Worm (Caenorhabditis elegans): Measurements from ENCODE around the gene irld-57.
"Not testable (repeated sequence)": the region's sequence is repeated elsewhere in the genome, so short reads cannot be mapped to it uniquely, and the experiment has no call there.

irld-57 gene

ce11 chrV:15766122-15766594 lies 39.6 kb upstream of the irld-57 start, which contains the start of the genes haf-3 and F57A10.2 (continued):
- peak; percentile 49 for TF ChIP-seq skn-1 (tag; optimal IDR thresholded peaks at IDR 0.05)
- peak; percentile 17 for TF ChIP-seq ztf-4 (tag; optimal IDR thresholded peaks at IDR 0.05)
- TF ChIP-seq nhr-11 (tag; optimal IDR thresholded peaks at IDR 0.05), result peak; percentile 57
- TF ChIP-seq elt-3 (tag; optimal IDR thresholded peaks at IDR 0.05), result no peak
- no peak for TF ChIP-seq sea-2 (GFP tag; optimal IDR thresholded peaks at IDR 0.05)
- peak; percentile 30 for TF ChIP-seq aly-2 (tag; optimal IDR thresholded peaks at IDR 0.05)
- TF ChIP-seq egl-27 (tag; optimal IDR thresholded peaks at IDR 0.05), result peak; percentile 33
- TF ChIP-seq mml-1 (tag; optimal IDR thresholded peaks at IDR 0.05), result no peak
- peak; percentile 33 for TF ChIP-seq ZK546.5 (tag; optimal IDR thresholded peaks at IDR 0.05)
- peak; percentile 51 for TF ChIP-seq zag-1 (tag; optimal IDR thresholded peaks at IDR 0.05)
- no peak for TF ChIP-seq eor-1 (tag; optimal IDR thresholded peaks at IDR 0.05)
- TF ChIP-seq ceh-28 (tag; optimal IDR thresholded peaks at IDR 0.05), result peak; percentile 78
- TF ChIP-seq daf-12 (tag; optimal IDR thresholded peaks at IDR 0.05), result peak; percentile 32
- TF ChIP-seq nhr-28 (tag; optimal IDR thresholded peaks at IDR 0.05), result no peak

- TF ChIP-seq ceh-9 (tag; optimal IDR thresholded peaks at IDR 0.05), result no peak
- TF ChIP-seq nhr-76 (tag; optimal IDR thresholded peaks at IDR 0.05), result no peak
- TF ChIP-seq hmg-11 (tag; optimal IDR thresholded peaks at IDR 0.05), result no peak
These were observed 31.9 kb upstream of the irld-57 start, which contains the start of gene str-9 for ce11 chrV:15758449-15758848. Gene str-9, plus strand, starts transcription at chrV:15758749.

ce11 chrV:15757645-15758044 lies 31.1 kb upstream of the irld-57 start:
- no peak for TF ChIP-seq zag-1 (tag; optimal IDR thresholded peaks at IDR 0.05)
- TF ChIP-seq ama-1 (optimal IDR thresholded peaks at IDR 0.05), result no peak
- no peak for TF ChIP-seq skn-1 (tag; optimal IDR thresholded peaks at IDR 0.05)
- no peak for TF ChIP-seq pqm-1 (tag; optimal IDR thresholded peaks at IDR 0.05)
- TF ChIP-seq tbx-2 (tag; optimal IDR thresholded peaks at IDR 0.05), result no peak
- no peak for TF ChIP-seq snpc-4 (tag; optimal IDR thresholded peaks at IDR 0.05)
- TF ChIP-seq egl-5 (tag; optimal IDR thresholded peaks at IDR 0.05), result no peak
- TF ChIP-seq lin-39 (tag; optimal IDR thresholded peaks at IDR 0.05), result no peak
- TF ChIP-seq aly-2 (tag; optimal IDR thresholded peaks at IDR 0.05), result no peak
- TF ChIP-seq jun-1 (tag; optimal IDR thresholded peaks at IDR 0.05), result no peak
- TF ChIP-seq elt-1 (tag; optimal IDR thresholded peaks at IDR 0.05), result no peak
- no peak for TF ChIP-seq hmg-11 (tag; optimal IDR thresholded peaks at IDR 0.05)
- TF ChIP-seq ztf-4 (tag; optimal IDR thresholded peaks at IDR 0.05), result no peak
- TF ChIP-seq egl-27 (tag; optimal IDR thresholded peaks at IDR 0.05), result no peak
- TF ChIP-seq nhr-237 (tag; optimal IDR thresholded peaks at IDR 0.05), result no peak

- not testable (repeated sequence) for TF ChIP-seq fos-1, elt-1, R02D3.7 (tag; optimal IDR thresholded peaks at IDR 0.05)
These were observed 28.2 kb upstream of the irld-57 start, which contains the start of gene str-8 for ce11 chrV:15754731-15755130. Gene str-8, plus strand, starts transcription at chrV:15755031.

- TF ChIP-seq lin-39, nhr-12, tbx-2 (tag; optimal IDR thresholded peaks at IDR 0.05): not testable (repeated sequence)
These were observed 26.4 kb upstream of the irld-57 start, which contains the start of gene str-5 for ce11 chrV:15752941-15753340. Gene str-5, plus strand, starts transcription at chrV:15753241.

ce11 chrV:15752049-15752448 lies 25.5 kb upstream of the irld-57 start, which contains the start of gene str-43:
Gene str-43, minus strand, starts transcription at chrV:15752149.
- TF ChIP-seq eor-1 (tag; optimal IDR thresholded peaks at IDR 0.05) (no peak), elt-2 (tag; optimal IDR thresholded peaks at IDR 0.05) (no peak), tbx-2 (tag; optimal IDR thresholded peaks at IDR 0.05) (no peak), nhr-25 (tag; optimal IDR thresholded peaks at IDR 0.05) (no peak), nhr-11 (tag; optimal IDR thresholded peaks at IDR 0.05) (no peak), nhr-77 (tag; optimal IDR thresholded peaks at IDR 0.05) (no peak), snpc-4 (tag; optimal IDR thresholded peaks at IDR 0.05) (no peak), ZK546.5 (tag; optimal IDR thresholded peaks at IDR 0.05) (no peak), egl-5 (tag; optimal IDR thresholded peaks at IDR 0.05) (no peak), hmg-11 (tag; optimal IDR thresholded peaks at IDR 0.05) (no peak), pha-4 (tag; optimal IDR thresholded peaks at IDR 0.05) (no peak), nhr-237 (tag; optimal IDR thresholded peaks at IDR 0.05) (no peak), fkh-2 (tag; optimal IDR thresholded peaks at IDR 0.05) (no peak), elt-1 (tag; optimal IDR thresholded peaks at IDR 0.05) (no peak), nhr-67 (tag; optimal IDR thresholded peaks at IDR 0.05) (no peak), jun-1 (tag; optimal IDR thresholded peaks at IDR 0.05) (no peak), fos-1 (tag; optimal IDR thresholded peaks at IDR 0.05) (no peak), egl-27 (tag; optimal IDR thresholded peaks at IDR 0.05) (no peak)
